Fruit fly (Drosophila melanogaster) whole organism, embryonic: ENCODE results near the gene BCAS2.

Source experiments
- CG10267 ChIP-seq: fragments of 200-800 bp; sonication (Bioruptor generic); optimal IDR thresholded peaks from 2 replicates; lab custom pipeline; 2018; ENCODE audit warnings: missing biosample characterization, mild to moderate bottlenecking, missing genetic modification characterization, moderate library complexity
- CG10959 ChIP-seq: fragments of 200-800 bp; sonication (Bioruptor generic); IDR thresholded peaks from 2 replicates; pipeline ENCODE4 v1.3.6; 2022; ENCODE audit warnings: missing biosample characterization, missing genetic modification characterization
- CG10979 ChIP-seq: fragments of 200-800 bp; sonication (Bioruptor generic); optimal IDR thresholded peaks from 2 replicates; lab custom pipeline; 2018; ENCODE audit warnings: missing biosample characterization, mild to moderate bottlenecking, missing genetic modification characterization, moderate library complexity
- CG12391 ChIP-seq: fragments of 200-800 bp; sonication (Bioruptor generic); optimal IDR thresholded peaks from 3 replicates; lab custom pipeline; 2018; ENCODE audit warnings: missing biosample characterization, mild to moderate bottlenecking, missing genetic modification characterization, moderate library complexity
- CG1529 ChIP-seq: fragments of 200-800 bp; sonication (Bioruptor generic); optimal IDR thresholded peaks from 3 replicates; lab custom pipeline; 2018; ENCODE audit warnings: missing biosample characterization, missing genetic modification characterization
- CG15601 ChIP-seq: fragments of 200-800 bp; sonication (Bioruptor generic); optimal IDR thresholded peaks from 3 replicates; lab custom pipeline; 2019; ENCODE audit warnings: missing biosample characterization, mild to moderate bottlenecking, missing genetic modification characterization, moderate library complexity
- CG15696 ChIP-seq: fragments of 200-800 bp; sonication (Bioruptor generic); optimal IDR thresholded peaks from 2 replicates; lab custom pipeline; 2019; ENCODE audit warnings: missing biosample characterization, mild to moderate bottlenecking, missing genetic modification characterization, moderate library complexity
- CG17361 ChIP-seq: fragments of 200-800 bp; sonication (Bioruptor generic); IDR thresholded peaks from 3 replicates; pipeline ENCODE4 v1.3.6; 2022; ENCODE audit warnings: missing biosample characterization, missing genetic modification characterization
- CG1832 ChIP-seq: fragments of 200-800 bp; sonication (Bioruptor generic); optimal IDR thresholded peaks from 2 replicates; lab custom pipeline; 2017; ENCODE audit warnings: missing biosample characterization, mild to moderate bottlenecking, missing genetic modification characterization, inconsistent platforms
- CG4730 ChIP-seq: fragments of 200-800 bp; sonication (Bioruptor generic); IDR thresholded peaks from 2 replicates; pipeline ENCODE4 v1.3.6; 2022; ENCODE audit warnings: missing biosample characterization, missing genetic modification characterization
- CG4820 ChIP-seq: fragments of 200-800 bp; sonication (Bioruptor generic); optimal IDR thresholded peaks from 3 replicates; lab custom pipeline; 2016; ENCODE audit warnings: missing biosample characterization, missing genetic modification characterization
- CG6254 ChIP-seq: fragments of 200-800 bp; sonication (Bioruptor generic); optimal IDR thresholded peaks from 3 replicates; lab custom pipeline; 2017; ENCODE audit warnings: mild to moderate bottlenecking, missing biosample characterization, missing genetic modification reagents, missing genetic modification characterization
- CG7987 ChIP-seq: fragments of 200-800 bp; sonication (Bioruptor generic); optimal IDR thresholded peaks from 2 replicates; lab custom pipeline; 2018; ENCODE audit warnings: missing biosample characterization, mild to moderate bottlenecking, missing genetic modification characterization, moderate library complexity
- CG8924 ChIP-seq: fragments of 200-800 bp; optimal IDR thresholded peaks from 3 replicates; lab custom pipeline; 2019; ENCODE audit warnings: missing biosample characterization, mild to moderate bottlenecking, missing genetic modification characterization, moderate library complexity
- D19B ChIP-seq: fragments of 200-800 bp; sonication (Bioruptor generic); optimal IDR thresholded peaks from 2 replicates; lab custom pipeline; 2017; ENCODE audit warnings: missing biosample characterization, mild to moderate bottlenecking, missing genetic modification characterization
- E2f2 ChIP-seq: fragments of 200-800 bp; sonication (Bioruptor generic); IDR thresholded peaks from 2 replicates; pipeline ENCODE4 v1.3.6; 2022; ENCODE audit warnings: missing biosample characterization, missing genetic modification characterization
- Fer3 ChIP-seq: fragments of 200-800 bp; sonication (Bioruptor generic); optimal IDR thresholded peaks from 2 replicates; lab custom pipeline; 2018; ENCODE audit warnings: missing biosample characterization, mild to moderate bottlenecking, missing genetic modification characterization, moderate library complexity
- Hey ChIP-seq: fragments of 200-800 bp; sonication (Bioruptor generic); optimal IDR thresholded peaks from 3 replicates; lab custom pipeline; 2018; ENCODE audit warnings: missing biosample characterization, mild to moderate bottlenecking, missing genetic modification characterization
- Hmr ChIP-seq: fragments of 200-800 bp; sonication (Bioruptor generic); optimal IDR thresholded peaks from 3 replicates; lab custom pipeline; 2017; ENCODE audit warnings: mild to moderate bottlenecking, missing biosample characterization, missing genetic modification reagents, missing genetic modification characterization
- Jarid2 ChIP-seq: fragments of 200-800 bp; sonication (Bioruptor generic); optimal IDR thresholded peaks from 3 replicates; lab custom pipeline; 2017; ENCODE audit warnings: mild to moderate bottlenecking, missing biosample characterization, missing genetic modification reagents, missing genetic modification characterization
- Neu2 ChIP-seq: fragments of 200-800 bp; sonication (Bioruptor generic); optimal IDR thresholded peaks from 3 replicates; lab custom pipeline; 2016; ENCODE audit warnings: missing biosample characterization, missing genetic modification characterization, borderline replicate concordance
- Nf-YC ChIP-seq: fragments of 200-800 bp; optimal IDR thresholded peaks from 3 replicates; lab custom pipeline; 2019; ENCODE audit warnings: missing biosample characterization, mild to moderate bottlenecking, missing genetic modification characterization, moderate library complexity
- NfI ChIP-seq: fragments of 200-800 bp; sonication (Bioruptor generic); optimal IDR thresholded peaks from 3 replicates; lab custom pipeline; 2018; ENCODE audit warnings: missing biosample characterization, mild to moderate bottlenecking, missing genetic modification characterization, moderate library complexity
- Ptx1 ChIP-seq: fragments of 200-800 bp; sonication (Bioruptor generic); IDR thresholded peaks from 2 replicates; pipeline ENCODE4 v1.3.6; 2022; ENCODE audit warnings: missing biosample characterization, missing genetic modification characterization
- Sin3A ChIP-seq: fragments of >200 bp; optimal IDR thresholded peaks from 2 replicates; lab custom pipeline; 2018
- Usf ChIP-seq: fragments of 200-800 bp; sonication (Bioruptor generic); optimal IDR thresholded peaks from 2 replicates; lab custom pipeline; 2017; ENCODE audit warnings: missing genotype, missing biosample characterization, missing genetic modification characterization
- Vsx1 ChIP-seq: fragments of 200-800 bp; sonication (Bioruptor generic); optimal IDR thresholded peaks from 2 replicates; lab custom pipeline; 2017; ENCODE audit warnings: missing biosample characterization, mild to moderate bottlenecking, missing genetic modification characterization, missing genetic modification reagents
- Xrp1 ChIP-seq: fragments of 200-800 bp; sonication (Bioruptor generic); IDR thresholded peaks from 2 replicates; pipeline ENCODE4 v1.3.6; 2022; ENCODE audit warnings: missing biosample characterization, missing genetic modification characterization
- ap ChIP-seq: fragments of 200-800 bp; sonication (Bioruptor generic); IDR thresholded peaks from 2 replicates; pipeline ENCODE4 v1.3.6; 2022; ENCODE audit warnings: missing biosample characterization, missing genetic modification characterization
- bab2 ChIP-seq: fragments of 200-800 bp; sonication (Bioruptor generic); optimal IDR thresholded peaks from 2 replicates; lab custom pipeline; 2016; ENCODE audit warnings: missing biosample characterization, missing genetic modification characterization
- croc ChIP-seq: fragments of 200-800 bp; sonication (Bioruptor generic); conservative IDR thresholded peaks from 3 replicates; pipeline ENCODE4 v1.3.6; 2022; ENCODE audit warnings: missing biosample characterization, missing genetic modification characterization
- dati ChIP-seq: fragments of 200-800 bp; sonication (Bioruptor generic); IDR thresholded peaks from 2 replicates; pipeline ENCODE4 v1.3.6; 2022; ENCODE audit warnings: missing biosample characterization, missing genetic modification characterization
- dpn ChIP-seq, 2 experiments: fragments of 200-800 bp; sonication (Bioruptor generic); optimal IDR thresholded peaks; 3 replicates each; lab custom pipeline; 2016; ENCODE audit warnings: missing biosample characterization in 2 of 2, missing genetic modification characterization in 2 of 2
- fd102C ChIP-seq: fragments of 200-800 bp; sonication (Bioruptor generic); optimal IDR thresholded peaks from 2 replicates; lab custom pipeline; 2018; ENCODE audit warnings: missing biosample characterization, mild to moderate bottlenecking, missing genetic modification characterization, moderate library complexity
- fd96Cb ChIP-seq: fragments of 200-800 bp; sonication (Bioruptor generic); optimal IDR thresholded peaks from 2 replicates; lab custom pipeline; 2018; ENCODE audit warnings: missing biosample characterization, mild to moderate bottlenecking, missing genetic modification characterization, moderate library complexity
- fru ChIP-seq: fragments of >200 bp; optimal IDR thresholded peaks from 2 replicates; lab custom pipeline; 2017
- grau ChIP-seq: fragments of 200-800 bp; optimal IDR thresholded peaks from 3 replicates; lab custom pipeline; 2019; ENCODE audit warnings: missing biosample characterization, mild to moderate bottlenecking, missing genetic modification characterization, moderate library complexity
- ind ChIP-seq: fragments of 200-800 bp; sonication (Bioruptor generic); optimal IDR thresholded peaks from 3 replicates; lab custom pipeline; 2016; ENCODE audit warnings: missing biosample characterization, missing genetic modification characterization
- luna ChIP-seq: fragments of 200-800 bp; sonication (Bioruptor generic); optimal IDR thresholded peaks from 2 replicates; lab custom pipeline; 2016; ENCODE audit warnings: missing biosample characterization, missing genetic modification characterization
- mld ChIP-seq: fragments of 200-800 bp; sonication (Bioruptor generic); IDR thresholded peaks from 3 replicates; pipeline ENCODE4 v1.3.6; 2022; ENCODE audit warnings: missing biosample characterization, missing genetic modification characterization; ENCODE audit not compliant: partially characterized antibody
- pb ChIP-seq: fragments of 200-800 bp; sonication (Bioruptor generic); optimal IDR thresholded peaks from 3 replicates; lab custom pipeline; 2016; ENCODE audit warnings: missing biosample characterization, missing genetic modification characterization
- phol ChIP-seq: fragments of 200-800 bp; sonication (Bioruptor generic); optimal IDR thresholded peaks from 3 replicates; lab custom pipeline; 2018; ENCODE audit warnings: missing biosample characterization, mild to moderate bottlenecking, missing genetic modification characterization, moderate library complexity
- pum ChIP-seq: fragments of 200-800 bp; sonication (Bioruptor generic); optimal IDR thresholded peaks from 2 replicates; lab custom pipeline; 2016; ENCODE audit warnings: missing biosample characterization, missing genetic modification characterization
- ranshi ChIP-seq: fragments of 200-800 bp; sonication (Bioruptor generic); IDR thresholded peaks from 2 replicates; pipeline ENCODE4 v1.3.6; 2022; ENCODE audit warnings: missing biosample characterization, missing genetic modification characterization
- sd ChIP-seq: fragments of 200-800 bp; sonication (Bioruptor generic); optimal IDR thresholded peaks from 3 replicates; lab custom pipeline; 2018; ENCODE audit warnings: missing biosample characterization, mild to moderate bottlenecking, missing genetic modification characterization, moderate library complexity
- shn ChIP-seq: fragments of 200-800 bp; sonication (Bioruptor generic); optimal IDR thresholded peaks from 3 replicates; lab custom pipeline; 2016; ENCODE audit warnings: missing biosample characterization, missing genetic modification characterization
- slp2 ChIP-seq: fragments of 200-800 bp; sonication (Bioruptor generic); optimal IDR thresholded peaks from 2 replicates; lab custom pipeline; 2016; ENCODE audit warnings: missing biosample characterization, missing genetic modification characterization
- toy ChIP-seq: fragments of 200-800 bp; sonication (Bioruptor generic); IDR thresholded peaks from 2 replicates; pipeline ENCODE4 v1.3.6; 2022; ENCODE audit warnings: missing biosample characterization, missing genetic modification characterization
- vvl ChIP-seq: fragments of 200-800 bp; sonication (Bioruptor generic); IDR thresholded peaks from 2 replicates; pipeline ENCODE4 v1.3.6; 2022; ENCODE audit warnings: missing biosample characterization, missing genetic modification characterization
- yki ChIP-seq: fragments of >200 bp; optimal IDR thresholded peaks from 3 replicates; lab custom pipeline; 2018

The BCAS2 gene

DNA sequence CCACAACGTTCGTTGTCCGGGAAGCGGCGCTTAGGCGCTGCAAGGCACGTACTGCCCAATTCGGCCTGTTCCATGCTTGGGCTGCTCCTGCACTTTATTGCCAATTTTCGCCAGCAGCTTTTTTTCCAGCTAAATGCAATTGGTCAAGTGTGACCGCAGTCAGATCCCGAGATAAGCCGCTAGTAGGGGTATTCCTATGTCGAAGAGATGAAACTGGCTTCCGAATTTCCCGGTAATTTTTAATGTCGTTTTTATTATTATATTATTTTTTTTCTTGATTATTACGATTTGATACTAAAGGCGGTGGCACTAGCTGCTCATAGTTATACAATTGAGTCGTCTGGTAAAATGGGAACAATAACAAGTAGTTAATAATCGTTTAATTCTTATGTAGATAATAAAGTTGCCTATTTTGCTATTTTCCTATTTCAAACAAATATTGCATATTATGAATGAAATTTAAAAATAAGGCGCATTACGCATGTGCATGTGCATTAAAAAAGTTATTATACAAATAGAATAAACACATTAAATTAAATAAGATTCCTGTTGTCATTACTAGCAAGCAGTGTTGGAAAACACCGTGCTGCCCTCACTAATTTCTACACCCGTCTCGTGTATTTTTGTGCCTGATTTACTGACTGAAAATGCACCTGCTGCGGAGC is 5.7 kb downstream of the BCAS2 start, which contains the start of the genes CG5003 and mRpS22 (continued):
- no peak for TF ChIP-seq Vsx1 (GFP tag; lab: Kevin White, UChicago)
- TF ChIP-seq fru (lab: Kevin White, UChicago): no peak
- TF ChIP-seq CG15696 (tag; lab: Kevin White, UChicago): peak; percentile 58
- no peak for TF ChIP-seq slp2 (GFP tag; lab: Kevin White, UChicago)
- no peak for TF ChIP-seq Hey (tag; lab: Kevin White, UChicago)
- no peak for TF ChIP-seq fd102C (GFP tag; lab: Kevin White, UChicago)
- no peak for TF ChIP-seq Neu2 (GFP tag; lab: Kevin White, UChicago)
- peak; percentile 1 for TF ChIP-seq bab2 (GFP tag; lab: Kevin White, UChicago)
- no peak for TF ChIP-seq shn (GFP tag; lab: Kevin White, UChicago)
- TF ChIP-seq ind (GFP tag; lab: Kevin White, UChicago): peak; percentile 59
- peak; percentile 68 for TF ChIP-seq grau (tag; lab: Kevin White, UChicago)
- no peak for TF ChIP-seq pb (GFP tag; lab: Kevin White, UChicago)
- peak; percentile 40 for TF ChIP-seq CG10979 (tag; lab: Kevin White, UChicago)
- peak; percentile 73 for TF ChIP-seq Nf-YC (tag; lab: Kevin White, UChicago)
- TF ChIP-seq pum (GFP tag; lab: Kevin White, UChicago): peak; percentile 22
- TF ChIP-seq mld (GFP tag; lab: Robert Waterston, UW): no peak
- no peak for TF ChIP-seq yki (lab: Kevin White, UChicago)
- TF ChIP-seq vvl: peak; percentile 61
- TF ChIP-seq E2f2: peak; percentile 16; the same call in 1 of the 2 replicates
- no peak for TF ChIP-seq CG6254
- TF ChIP-seq CG1529 (GFP tag; lab: Kevin White, UChicago): no peak
- peak; percentile 48 for TF ChIP-seq CG15601 (tag; lab: Kevin White, UChicago)
- peak; percentile 45; the same call in 1 of the 2 replicates for TF ChIP-seq Xrp1 (GFP tag; lab: Robert Waterston, UW)
- 0 out of 2 replicates have a peak, but pooled peaks have one; percentile 11 for TF ChIP-seq ranshi
- TF ChIP-seq toy: no peak
- peak; percentile 58 for TF ChIP-seq NfI (GFP tag; lab: Kevin White, UChicago)
- TF ChIP-seq Ptx1 (GFP tag; lab: Robert Waterston, UW): no peak
- TF ChIP-seq CG7987: no peak
- 0 out of 2 replicates have a peak, but pooled peaks have one; percentile 10 for TF ChIP-seq ap
- peak; percentile 20 for TF ChIP-seq fd96Cb
- TF ChIP-seq CG8924 (tag; lab: Kevin White, UChicago): peak; percentile 73
- peak in 1 of 2 experiments; percentile 52 for TF ChIP-seq dpn (GFP tag; optimal IDR thresholded peaks at IDR 0.05; lab: Kevin White, UChicago)
- TF ChIP-seq CG17361 (GFP tag; lab: Robert Waterston, UW): peak; percentile 88; the same call in 2 of the 3 replicates
- no peak for TF ChIP-seq sd
- peak; percentile 46 for TF ChIP-seq Fer3 (tag; lab: Kevin White, UChicago)
- TF ChIP-seq phol (tag; lab: Kevin White, UChicago): peak; percentile 76
- no peak for TF ChIP-seq Usf (GFP tag; lab: Kevin White, UChicago)
- peak; percentile 55 for TF ChIP-seq CG4820 (GFP tag; lab: Kevin White, UChicago)
- TF ChIP-seq luna: no peak
- TF ChIP-seq CG4730 (GFP tag; lab: Robert Waterston, UW): peak; percentile 37; the same call in 1 of the 2 replicates
- peak; percentile 81 for TF ChIP-seq CG12391
- TF ChIP-seq CG10959: 0 out of 2 replicates have a peak, but pooled peaks have one; percentile 10
- peak; percentile 45 for TF ChIP-seq D19B (GFP tag; lab: Kevin White, UChicago)
- TF ChIP-seq Jarid2 (GFP tag; lab: Kevin White, UChicago): peak; percentile 17
- peak; percentile 93 for TF ChIP-seq CG10267 (tag; lab: Kevin White, UChicago)
- TF ChIP-seq Hmr: peak; percentile 56
- TF ChIP-seq dati (GFP tag; lab: Robert Waterston, UW): no peak
- TF ChIP-seq CG1832 (GFP tag; lab: Kevin White, UChicago): no peak
- TF ChIP-seq Sin3A (lab: Kevin White, UChicago): peak; percentile 1
- no peak; the same call in 2 of the 3 replicates for TF ChIP-seq croc (GFP tag; lab: Robert Waterston, UW)
